Worm (Caenorhabditis elegans) whole organism, L1 larva: ENCODE results near the gene M03C11.9.

Source experiments
- C04F5.9 ChIP-seq: sonication (generic microtip); optimal IDR thresholded peaks from 2 replicates; lab custom pipeline; 2016; ENCODE audit warnings: missing genetic modification characterization, missing compliant biosample characterization
- C16A3.4 ChIP-seq: fragments of 150-350 bp; optimal IDR thresholded peaks from 2 replicates; lab custom pipeline; 2014; ENCODE audit warnings: missing biosample characterization, missing genetic modification characterization
- ama-1 ChIP-seq: fragments of 150-350 bp; optimal IDR thresholded peaks from 2 replicates; lab custom pipeline; 2014
- blmp-1 ChIP-seq: fragments of 150-350 bp; optimal IDR thresholded peaks from 2 replicates; lab custom pipeline; 2014; ENCODE audit warnings: missing biosample characterization, missing genetic modification characterization
- ceh-63 ChIP-seq: fragments of 200-800 bp; sonication (Bioruptor generic); optimal IDR thresholded peaks from 2 replicates; lab custom pipeline; 2018; ENCODE audit warnings: mild to moderate bottlenecking, missing genetic modification characterization, missing compliant biosample characterization
- ceh-82 ChIP-seq, 3 experiments: fragments of 150-350 bp in 1 of 3; sonication (generic microtip) in 2 of 3; optimal IDR thresholded peaks; 2 replicates each; lab custom pipeline; 2014 to 2017; ENCODE audit warnings: missing biosample characterization in 3 of 3, missing genetic modification characterization in 3 of 3
- ceh-88 ChIP-seq: fragments of 200-800 bp; sonication (Bioruptor generic); IDR thresholded peaks from 2 replicates; pipeline ENCODE4 v1.3.6; 2022; ENCODE audit warnings: missing genetic modification characterization, missing compliant biosample characterization
- ceh-90 ChIP-seq: sonication (generic microtip); optimal IDR thresholded peaks from 2 replicates; lab custom pipeline; 2016; ENCODE audit warnings: missing genetic modification characterization, missing compliant biosample characterization
- ces-1 ChIP-seq: fragments of 150-350 bp; optimal IDR thresholded peaks from 2 replicates; lab custom pipeline; 2014; ENCODE audit warnings: missing biosample characterization, missing genetic modification reagents, missing genetic modification characterization
- dpl-1 ChIP-seq, 3 experiments: fragments of 150-350 bp in 2 of 3; sonication (generic microtip) in 1 of 3; optimal IDR thresholded peaks; 2 replicates each; lab custom pipeline; 2014 to 2017; ENCODE audit warnings: missing biosample characterization in 3 of 3, missing genetic modification characterization in 3 of 3, missing genetic modification reagents in 3 of 3
- dsc-1 ChIP-seq: sonication (generic microtip); optimal IDR thresholded peaks from 2 replicates; lab custom pipeline; 2016; ENCODE audit warnings: mild to moderate bottlenecking, missing genetic modification characterization, missing compliant biosample characterization
- efl-1 ChIP-seq, 4 experiments: fragments of 150-350 bp; optimal IDR thresholded peaks in 3 of 4; peaks in 1 of 4; 1 replicate in 1 of 4; 2 replicates in 3 of 4; lab custom pipeline; 2014; ENCODE audit warnings: missing biosample characterization in 2 of 4, missing genetic modification characterization in 2 of 4, missing genetic modification reagents in 2 of 4
- elt-2 ChIP-seq: sonication (generic microtip); optimal IDR thresholded peaks from 2 replicates; lab custom pipeline; 2016; ENCODE audit warnings: missing genetic modification characterization, mild to moderate bottlenecking, inconsistent platforms, missing compliant biosample characterization, missing genetic modification reagents
- elt-3 ChIP-seq, 6 experiments: fragments of 150-350 bp in 1 of 6; sonication (generic microtip); optimal IDR thresholded peaks; 2 replicates each; lab custom pipeline; 2017 to 2018; ENCODE audit warnings: missing biosample characterization in 6 of 6, missing genetic modification characterization in 6 of 6, inconsistent platforms in 1 of 6
- ets-5 ChIP-seq: fragments of 200-800 bp; sonication (Bioruptor generic); IDR thresholded peaks from 2 replicates; pipeline ENCODE4 v1.3.6; 2022; ENCODE audit warnings: missing genetic modification characterization, missing compliant biosample characterization
- fkh-10 ChIP-seq: sonication (generic microtip); optimal IDR thresholded peaks from 2 replicates; lab custom pipeline; 2017; ENCODE audit warnings: missing biosample characterization, missing genetic modification reagents, missing genetic modification characterization
- fkh-8 ChIP-seq: sonication (generic microtip); optimal IDR thresholded peaks from 2 replicates; lab custom pipeline; 2016; ENCODE audit warnings: mild to moderate bottlenecking, missing genetic modification characterization, missing compliant biosample characterization
- fos-1 ChIP-seq: fragments of 150-350 bp; optimal IDR thresholded peaks from 2 replicates; lab custom pipeline; 2014; ENCODE audit warnings: missing biosample characterization, missing genetic modification characterization
- grh-1 ChIP-seq: fragments of 200-800 bp; sonication (Bioruptor generic); IDR thresholded peaks from 2 replicates; pipeline ENCODE4 v1.3.6; 2022; ENCODE audit warnings: missing genetic modification reagents, missing genetic modification characterization, missing compliant biosample characterization
- irx-1 ChIP-seq: sonication (generic microtip); optimal IDR thresholded peaks from 2 replicates; lab custom pipeline; 2016; ENCODE audit warnings: missing genetic modification characterization, missing compliant biosample characterization
- isw-1 ChIP-seq: fragments of 200-800 bp; sonication (Bioruptor generic); IDR thresholded peaks from 2 replicates; pipeline ENCODE4 v1.3.6; 2022; ENCODE audit warnings: missing genetic modification characterization, missing compliant biosample characterization
- lin-14 ChIP-seq: fragments of 200-800 bp; sonication (Bioruptor generic); optimal IDR thresholded peaks from 2 replicates; lab custom pipeline; 2018; ENCODE audit warnings: mild to moderate bottlenecking, missing genetic modification characterization, moderate library complexity, missing compliant biosample characterization
- lin-15B ChIP-seq: fragments of 150-350 bp; sonication (generic microtip); optimal IDR thresholded peaks from 3 replicates; lab custom pipeline; 2014; ENCODE audit warnings: missing biosample characterization, missing genetic modification characterization
- lin-35 ChIP-seq, 2 experiments: fragments of 150-350 bp; optimal IDR thresholded peaks; 2 replicates each; lab custom pipeline; 2014; ENCODE audit warnings: missing biosample characterization in 2 of 2, missing genetic modification characterization in 2 of 2, missing genetic modification reagents in 2 of 2
- lsy-2 ChIP-seq, 2 experiments: fragments of 150-350 bp; optimal IDR thresholded peaks; 2 replicates each; lab custom pipeline; 2014; ENCODE audit warnings: missing biosample characterization in 2 of 2, missing genetic modification characterization in 2 of 2
- mab-9 ChIP-seq: fragments of 200-800 bp; sonication (Bioruptor generic); IDR thresholded peaks from 2 replicates; pipeline ENCODE4 v1.3.6; 2022; ENCODE audit warnings: missing genetic modification reagents, missing genetic modification characterization, missing compliant biosample characterization
- mdl-1 ChIP-seq, 2 experiments: fragments of 150-350 bp; optimal IDR thresholded peaks; 2 replicates each; lab custom pipeline; 2014 to 2017; ENCODE audit warnings: missing biosample characterization in 2 of 2, missing genetic modification characterization in 2 of 2, inconsistent platforms in 1 of 2
- mef-2 ChIP-seq: fragments of 150-350 bp; optimal IDR thresholded peaks from 2 replicates; lab custom pipeline; 2014; ENCODE audit warnings: missing biosample characterization, missing genetic modification characterization
- mep-1 ChIP-seq: fragments of 150-350 bp; optimal IDR thresholded peaks from 2 replicates; lab custom pipeline; 2014; ENCODE audit warnings: missing biosample characterization, missing genetic modification characterization
- nhr-11 ChIP-seq: fragments of 150-350 bp; optimal IDR thresholded peaks from 2 replicates; lab custom pipeline; 2014; ENCODE audit warnings: missing biosample characterization, missing genetic modification characterization
- nhr-12 ChIP-seq: sonication (generic microtip); optimal IDR thresholded peaks from 2 replicates; lab custom pipeline; 2017; ENCODE audit warnings: missing biosample characterization, missing genetic modification characterization
- nhr-237 ChIP-seq: fragments of 150-350 bp; optimal IDR thresholded peaks from 2 replicates; lab custom pipeline; 2014; ENCODE audit warnings: missing biosample characterization, missing genetic modification characterization
- nhr-28 ChIP-seq: fragments of 150-350 bp; optimal IDR thresholded peaks from 2 replicates; lab custom pipeline; 2014; ENCODE audit warnings: missing biosample characterization, missing genetic modification characterization
- nhr-47 ChIP-seq: sonication (generic microtip); optimal IDR thresholded peaks from 2 replicates; lab custom pipeline; 2016; ENCODE audit warnings: mild to moderate bottlenecking, missing genetic modification characterization, moderate library complexity, missing compliant biosample characterization
- nhr-71 ChIP-seq: sonication (generic microtip); optimal IDR thresholded peaks from 2 replicates; lab custom pipeline; 2016; ENCODE audit warnings: mild to moderate bottlenecking, missing genetic modification characterization, moderate library complexity, missing compliant biosample characterization
- nhr-76 ChIP-seq: sonication (generic microtip); optimal IDR thresholded peaks from 2 replicates; lab custom pipeline; 2017; ENCODE audit warnings: missing biosample characterization, missing genetic modification characterization
- nhr-77 ChIP-seq: fragments of 150-350 bp; optimal IDR thresholded peaks from 2 replicates; lab custom pipeline; 2014; ENCODE audit warnings: missing biosample characterization, missing genetic modification characterization
- nhr-84 ChIP-seq: sonication (generic microtip); optimal IDR thresholded peaks from 2 replicates; lab custom pipeline; 2017; ENCODE audit warnings: missing biosample characterization, missing genetic modification characterization
- nhr-85 ChIP-seq: sonication (generic microtip); peaks from one replicate; lab custom pipeline; 2016; ENCODE audit warnings: missing genetic modification characterization, inconsistent platforms, missing compliant biosample characterization
- nhr-90 ChIP-seq: sonication (generic microtip); optimal IDR thresholded peaks from 2 replicates; lab custom pipeline; 2016; ENCODE audit warnings: mild to moderate bottlenecking, missing genetic modification characterization, missing compliant biosample characterization; ENCODE audit not compliant: poor library complexity
- pax-3 ChIP-seq: fragments of 200-800 bp; sonication (Bioruptor generic); optimal IDR thresholded peaks from 2 replicates; lab custom pipeline; 2018; ENCODE audit warnings: mild to moderate bottlenecking, missing genetic modification characterization, moderate library complexity, missing compliant biosample characterization
- pqm-1 ChIP-seq: sonication (generic microtip); optimal IDR thresholded peaks from 3 replicates; lab custom pipeline; 2017; ENCODE audit warnings: missing biosample characterization, missing genetic modification characterization
- swsn-7 ChIP-seq: sonication (generic microtip); optimal IDR thresholded peaks from 2 replicates; lab custom pipeline; 2016; ENCODE audit warnings: missing genetic modification characterization, missing compliant biosample characterization
- tlp-1 ChIP-seq: fragments of 150-350 bp; optimal IDR thresholded peaks from 2 replicates; lab custom pipeline; 2014; ENCODE audit warnings: missing biosample characterization, missing genetic modification characterization
- vab-15 ChIP-seq: sonication (generic microtip); optimal IDR thresholded peaks from 2 replicates; lab custom pipeline; 2017; ENCODE audit warnings: missing genotype, mild to moderate bottlenecking, missing genetic modification characterization, missing compliant biosample characterization
- zag-1 ChIP-seq: fragments of 150-350 bp; optimal IDR thresholded peaks from 2 replicates; lab custom pipeline; 2014; ENCODE audit warnings: missing biosample characterization, missing genetic modification characterization
- ztf-11 ChIP-seq, 2 experiments: sonication (generic microtip); optimal IDR thresholded peaks; 2 replicates each; lab custom pipeline; 2016 to 2017; ENCODE audit warnings: missing genetic modification characterization in 2 of 2, missing biosample characterization in 1 of 2, missing compliant biosample characterization in 1 of 2
- ztf-4 ChIP-seq: fragments of 150-350 bp; optimal IDR thresholded peaks from 2 replicates; lab custom pipeline; 2014; ENCODE audit warnings: missing biosample characterization, missing genetic modification characterization

Gene M03C11.9

DNA sequence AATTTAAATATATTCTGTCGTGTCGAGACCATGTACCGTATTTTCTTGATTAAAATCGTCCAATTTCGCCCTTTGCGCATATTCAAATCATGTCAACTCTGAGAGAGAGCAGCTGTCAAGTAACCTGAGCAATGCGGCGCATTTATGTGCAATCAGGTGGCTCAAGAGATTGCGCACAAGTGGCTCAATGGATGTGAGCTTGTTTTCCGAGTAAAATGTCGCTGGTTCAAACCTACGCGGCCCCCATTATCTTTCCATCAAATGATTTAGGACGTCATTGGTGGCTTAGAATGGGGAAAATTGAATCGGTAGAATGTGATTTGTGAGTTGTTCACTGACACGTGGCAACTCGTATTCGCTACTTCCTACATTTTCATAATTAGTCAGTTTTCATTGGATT, 40.6 kb upstream of the M03C11.9 start (continued):
- TF ChIP-seq nhr-76 (no peak), fos-1 (tag; lab: Kevin White, UChicago) (no peak), mab-9 (GFP tag; lab: Robert Waterston, UW) (no peak), lsy-2 (tag; optimal IDR thresholded peaks at IDR 0.05; lab: Kevin White, UChicago) (peak; percentile 7 to 55), nhr-47 (tag; lab: Kevin White, UChicago) (peak; percentile 70), dpl-1 (GFP tag; optimal IDR thresholded peaks at IDR 0.05; lab: Kevin White, UChicago) (peak in 1 of 3 experiments; percentile 19), nhr-84 (no peak), pqm-1 (tag; lab: Kevin White, UChicago) (no peak), mep-1 (tag; lab: Kevin White, UChicago) (no peak), nhr-77 (tag; lab: Kevin White, UChicago) (no peak), dsc-1 (tag; lab: Kevin White, UChicago) (peak; percentile 45), nhr-90 (tag; lab: Kevin White, UChicago) (no peak), blmp-1 (tag; lab: Kevin White, UChicago) (no peak), vab-15 (tag; lab: Kevin White, UChicago) (no peak), lin-14 (GFP tag; lab: Kevin White, UChicago) (no peak), lin-35 (GFP tag; optimal IDR thresholded peaks at IDR 0.05; lab: Kevin White, UChicago) (peak in 1 of 2 experiments; percentile 2), ets-5 (GFP tag; lab: Robert Waterston, UW) (no peak), isw-1 (GFP tag; lab: Robert Waterston, UW) (peak; percentile 8; the same call in 1 of the 2 replicates), C16A3.4 (no peak), pax-3 (tag; lab: Kevin White, UChicago) (peak; percentile 39), fkh-8 (tag; lab: Kevin White, UChicago) (peak; percentile 83), irx-1 (peak; percentile 15), mef-2 (tag; lab: Kevin White, UChicago) (no peak), mdl-1 (tag; optimal IDR thresholded peaks at IDR 0.05; lab: Kevin White, UChicago) (peak in 1 of 2 experiments; percentile 21), tlp-1 (tag; lab: Kevin White, UChicago) (no peak), nhr-28 (no peak), fkh-10 (no peak), swsn-7 (peak; percentile 55), nhr-71 (peak; percentile 64), ama-1 (lab: Kevin White, UChicago) (no peak), ces-1 (GFP tag; lab: Kevin White, UChicago) (no peak), ceh-90 (tag; lab: Kevin White, UChicago) (no peak), ceh-88 (GFP tag; lab: Robert Waterston, UW) (no peak), zag-1 (tag; lab: Kevin White, UChicago) (no peak), nhr-237 (tag; lab: Kevin White, UChicago) (no peak), ceh-63 (no peak), grh-1 (GFP tag; lab: Robert Waterston, UW) (no peak), C04F5.9 (tag; lab: Kevin White, UChicago) (no peak), lin-15B (tag; lab: Kevin White, UChicago) (no peak)
- TF ChIP-seq, all 84 proteins: peak for 22

DNA sequence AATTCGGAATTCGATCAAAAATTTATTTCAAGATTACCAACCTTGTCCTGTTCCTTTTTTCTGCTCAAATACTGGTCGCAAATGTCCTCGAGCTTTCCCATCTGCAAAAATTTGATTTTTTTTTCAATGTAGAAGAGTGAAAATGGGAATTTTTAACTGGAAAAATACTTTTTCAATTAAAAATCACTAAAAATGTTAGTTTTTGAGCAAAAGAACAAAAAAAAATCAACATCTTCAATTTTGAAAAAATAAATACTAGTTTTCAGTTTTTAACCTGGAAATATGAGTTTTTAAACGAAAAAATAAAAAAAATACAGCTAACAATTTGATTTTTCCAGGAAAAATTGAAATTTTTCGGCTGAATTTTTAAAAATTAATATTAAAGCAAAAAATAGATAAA, 36.4 kb upstream of the M03C11.9 start, which contains the start of gene prp-3:
TSS of gene prp-3 (minus strand) at position 101 of the 400 bp plus-strand sequence.
- no peak for TF ChIP-seq nhr-11 (tag; lab: Kevin White, UChicago)
- no peak for TF ChIP-seq ceh-82 (tag; optimal IDR thresholded peaks at IDR 0.05; lab: Kevin White, UChicago)
- TF ChIP-seq nhr-85, result no peak
- no peak for TF ChIP-seq ztf-4 (tag; lab: Kevin White, UChicago)
- no peak for TF ChIP-seq fkh-10
- no peak for TF ChIP-seq swsn-7
- TF ChIP-seq elt-3 (tag; optimal IDR thresholded peaks at IDR 0.05; lab: Kevin White, UChicago), result no peak
- TF ChIP-seq ztf-11 (tag; optimal IDR thresholded peaks at IDR 0.05; lab: Kevin White, UChicago), result no peak
- TF ChIP-seq lin-35 (GFP tag; optimal IDR thresholded peaks at IDR 0.05; lab: Kevin White, UChicago), result no peak
- no peak for TF ChIP-seq C16A3.4
- no peak for TF ChIP-seq nhr-12 (tag; lab: Kevin White, UChicago)
- no peak for TF ChIP-seq dpl-1 (GFP tag; optimal IDR thresholded peaks at IDR 0.05; lab: Kevin White, UChicago)
- TF ChIP-seq efl-1 (optimal IDR thresholded peaks at IDR 0.05; lab: Kevin White, UChicago), result no peak
- no peak for TF ChIP-seq efl-1 (GFP tag; optimal IDR thresholded peaks at IDR 0.05 in 1 of 2; lab: Kevin White, UChicago)
- no peak for TF ChIP-seq elt-2
